Fruit fly (Drosophila melanogaster): ENCODE measurements around the gene CG11458.

The CG11458 gene

dm6 chr3L:20931510-20931909 is 25.9 kb downstream of the CG11458 start:
- TF ChIP-seq ey (GFP tag; optimal IDR thresholded peaks at IDR 0.05) (no peak), HLH106 (tag; optimal IDR thresholded peaks at IDR 0.05) (no peak), h (GFP tag; optimal IDR thresholded peaks at IDR 0.05) (no peak), lola (GFP tag; optimal IDR thresholded peaks at IDR 0.05) (no peak), br (GFP tag; optimal IDR thresholded peaks at IDR 0.05) (no peak), Myc (optimal IDR thresholded peaks at IDR 0.05) (no peak), sage (GFP tag; optimal IDR thresholded peaks at IDR 0.05) (no peak), jim (GFP tag; optimal IDR thresholded peaks at IDR 0.05) (no peak), Hr83 (GFP tag; optimal IDR thresholded peaks at IDR 0.05; ENCODE audit: poor library complexity, severe bottlenecking) (no peak), Sp1 (GFP tag; optimal IDR thresholded peaks at IDR 0.05) (no peak), tai (GFP tag; optimal IDR thresholded peaks at IDR 0.05) (no peak), N (GFP tag; optimal IDR thresholded peaks at IDR 0.05) (no peak)

- TF ChIP-seq Sp1 (GFP tag; optimal IDR thresholded peaks at IDR 0.05): no peak
These were observed 27.0 kb downstream of the CG11458 start for dm6 chr3L:20932556-20932955.

DNA sequence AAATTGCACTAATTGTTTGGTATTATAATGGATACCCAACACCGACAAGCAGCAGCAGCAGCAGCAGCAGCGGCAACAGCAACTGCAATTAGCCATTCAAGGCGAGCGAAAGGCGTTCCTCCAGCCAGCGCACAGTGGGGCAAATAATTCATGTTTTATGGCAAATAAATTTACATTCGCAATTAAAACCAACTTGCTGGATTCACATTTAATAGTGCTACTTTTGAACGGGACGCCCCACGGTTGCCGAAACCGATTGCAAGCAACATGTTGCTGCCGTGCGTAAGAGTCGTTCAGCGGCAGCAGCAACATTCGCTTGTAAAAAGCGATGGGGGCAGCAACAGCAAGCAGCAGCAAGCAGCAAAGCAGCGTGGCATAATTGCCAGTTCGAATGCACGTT is 28.1 kb downstream of the CG11458 start:
- no peak for TF ChIP-seq brk (GFP tag; optimal IDR thresholded peaks at IDR 0.05)
- no peak for TF ChIP-seq Myc (optimal IDR thresholded peaks at IDR 0.05)
- TF ChIP-seq N (GFP tag; optimal IDR thresholded peaks at IDR 0.05): no peak
- peak; percentile 36 for TF ChIP-seq HLH106 (tag; optimal IDR thresholded peaks at IDR 0.05)
- TF ChIP-seq tai (GFP tag; optimal IDR thresholded peaks at IDR 0.05): no peak
- TF ChIP-seq Rel (GFP tag; optimal IDR thresholded peaks at IDR 0.05): no peak
- no peak for TF ChIP-seq Rel (tag; optimal IDR thresholded peaks at IDR 0.05)
- TF ChIP-seq br (GFP tag; optimal IDR thresholded peaks at IDR 0.05): peak; percentile 21
- no peak for TF ChIP-seq Vsx2 (GFP tag; optimal IDR thresholded peaks at IDR 0.05; ENCODE audit: partially characterized antibody)
- no peak for TF ChIP-seq CG32264 (GFP tag; optimal IDR thresholded peaks at IDR 0.05)
- peak; percentile 27 for TF ChIP-seq h (GFP tag; optimal IDR thresholded peaks at IDR 0.05)
- TF ChIP-seq Abd-B (GFP tag; optimal IDR thresholded peaks at IDR 0.05): no peak
- no peak for TF ChIP-seq CG9705 (GFP tag; optimal IDR thresholded peaks at IDR 0.05)
- no peak for TF ChIP-seq psq (GFP tag; optimal IDR thresholded peaks at IDR 0.05)
- no peak for TF ChIP-seq OdsH (GFP tag; optimal IDR thresholded peaks at IDR 0.05)
- TF ChIP-seq foxo (GFP tag; optimal IDR thresholded peaks at IDR 0.05): peak in 1 of 2 experiments; percentile 24
- no peak for TF ChIP-seq dl (GFP tag; optimal IDR thresholded peaks at IDR 0.05; ENCODE audit: insufficient read depth in 1 of 2, partially characterized antibody in 2 of 2)
- TF ChIP-seq Jra (GFP tag; optimal IDR thresholded peaks at IDR 0.05): no peak
- TF ChIP-seq fru (GFP tag; optimal IDR thresholded peaks at IDR 0.05): peak; percentile 34
- TF ChIP-seq Hr83 (GFP tag; optimal IDR thresholded peaks at IDR 0.05; ENCODE audit: poor library complexity, severe bottlenecking): no peak
- peak; percentile 10 for TF ChIP-seq Sp1 (GFP tag; optimal IDR thresholded peaks at IDR 0.05)
- TF ChIP-seq Hnf4 (GFP tag; optimal IDR thresholded peaks at IDR 0.05): no peak
- no peak for TF ChIP-seq sv (GFP tag; optimal IDR thresholded peaks at IDR 0.05)
- peak; percentile 13 for TF ChIP-seq Dfd (GFP tag; optimal IDR thresholded peaks at IDR 0.05)
- TF ChIP-seq GATAd (GFP tag; optimal IDR thresholded peaks at IDR 0.05): no peak
- TF ChIP-seq woc (GFP tag; optimal IDR thresholded peaks at IDR 0.05): peak; percentile 48
- TF ChIP-seq ey (GFP tag; optimal IDR thresholded peaks at IDR 0.05): peak; percentile 32
- TF ChIP-seq Mio (GFP tag; optimal IDR thresholded peaks at IDR 0.05): no peak
- TF ChIP-seq rgr (GFP tag; optimal IDR thresholded peaks at IDR 0.05): peak; percentile 19
- no peak for TF ChIP-seq CrebA (GFP tag; optimal IDR thresholded peaks at IDR 0.05; ENCODE audit: borderline replicate concordance)
- no peak for TF ChIP-seq pan (optimal IDR thresholded peaks at IDR 0.05)
- TF ChIP-seq jim (GFP tag; optimal IDR thresholded peaks at IDR 0.05): no peak
- TF ChIP-seq lola (GFP tag; optimal IDR thresholded peaks at IDR 0.05): no peak

DNA sequence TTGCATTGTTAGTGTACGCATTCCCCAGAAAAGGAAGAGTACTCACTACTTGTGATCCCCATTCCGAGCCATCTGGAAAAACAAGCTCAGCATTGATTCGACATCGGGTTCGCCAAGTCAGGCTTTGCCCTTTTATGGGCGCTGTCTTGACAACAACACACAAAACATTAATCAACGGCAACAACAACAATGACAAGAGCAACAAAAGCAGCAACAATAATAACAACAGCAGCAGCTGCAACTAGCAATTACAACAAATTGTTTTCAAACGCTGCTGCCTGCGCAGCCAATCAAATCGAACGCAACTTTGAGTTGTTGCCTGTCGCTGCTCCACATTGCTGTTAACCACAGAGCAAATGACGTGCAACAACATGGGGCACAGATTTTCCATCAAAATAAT is 36.5 kb downstream of the CG11458 start:
- no peak for TF ChIP-seq N (GFP tag; optimal IDR thresholded peaks at IDR 0.05)
- no peak for TF ChIP-seq foxo (GFP tag; optimal IDR thresholded peaks at IDR 0.05)
- TF ChIP-seq jim (GFP tag; optimal IDR thresholded peaks at IDR 0.05): no peak
- TF ChIP-seq Myc (optimal IDR thresholded peaks at IDR 0.05): no peak
- TF ChIP-seq lola (GFP tag; optimal IDR thresholded peaks at IDR 0.05): no peak
- no peak for TF ChIP-seq CG32264 (GFP tag; optimal IDR thresholded peaks at IDR 0.05)
- TF ChIP-seq Sp1 (GFP tag; optimal IDR thresholded peaks at IDR 0.05): no peak
- TF ChIP-seq psq (GFP tag; optimal IDR thresholded peaks at IDR 0.05): no peak
- no peak for TF ChIP-seq dsf (GFP tag; optimal IDR thresholded peaks at IDR 0.05; ENCODE audit: borderline replicate concordance)
- TF ChIP-seq Vsx2 (GFP tag; optimal IDR thresholded peaks at IDR 0.05; ENCODE audit: partially characterized antibody): no peak
- no peak for TF ChIP-seq CrebA (GFP tag; optimal IDR thresholded peaks at IDR 0.05; ENCODE audit: borderline replicate concordance)
- TF ChIP-seq rgr (GFP tag; optimal IDR thresholded peaks at IDR 0.05): no peak
- no peak for TF ChIP-seq sage (GFP tag; optimal IDR thresholded peaks at IDR 0.05)
- TF ChIP-seq dmrt93B (GFP tag; optimal IDR thresholded peaks at IDR 0.05): no peak
- no peak for TF ChIP-seq Jra (GFP tag; optimal IDR thresholded peaks at IDR 0.05)
- TF ChIP-seq Dfd (GFP tag; optimal IDR thresholded peaks at IDR 0.05): no peak
- no peak for TF ChIP-seq GATAd (GFP tag; optimal IDR thresholded peaks at IDR 0.05)
- no peak for TF ChIP-seq Hnf4 (GFP tag; optimal IDR thresholded peaks at IDR 0.05)
